Fruit fly (Drosophila melanogaster) whole organism, embryonic: ENCODE measurements around the gene CG12594.

ENCODE experiments used
- Atf3 ChIP-seq: fragments of 200-800 bp; sonication (Bioruptor generic); optimal IDR thresholded peaks from 3 replicates; lab custom pipeline; 2016; ENCODE audit warnings: missing biosample characterization, missing genetic modification characterization
- CG10654 ChIP-seq: fragments of 200-800 bp; sonication (Bioruptor generic); optimal IDR thresholded peaks from 2 replicates; lab custom pipeline; 2016; ENCODE audit warnings: missing biosample characterization, missing genetic modification characterization
- CG11085 ChIP-seq: fragments of 200-800 bp; sonication (Bioruptor generic); IDR thresholded peaks from 2 replicates; pipeline ENCODE4 v1.3.6; 2022; ENCODE audit warnings: missing biosample characterization, missing genetic modification characterization
- CG13624 ChIP-seq: fragments of 200-800 bp; sonication (Bioruptor generic); optimal IDR thresholded peaks from 2 replicates; lab custom pipeline; 2016; ENCODE audit warnings: missing biosample characterization, missing genetic modification characterization
- CG13894 ChIP-seq: fragments of 200-800 bp; sonication (Bioruptor generic); optimal IDR thresholded peaks from 3 replicates; lab custom pipeline; 2018; ENCODE audit warnings: missing biosample characterization, mild to moderate bottlenecking, missing genetic modification characterization, moderate library complexity
- CG14965 ChIP-seq: fragments of 200-800 bp; sonication (Bioruptor generic); optimal IDR thresholded peaks from 2 replicates; lab custom pipeline; 2016; ENCODE audit warnings: missing biosample characterization, missing genetic modification characterization, borderline replicate concordance
- CG15269 ChIP-seq: fragments of 200-800 bp; sonication (Bioruptor generic); optimal IDR thresholded peaks from 2 replicates; lab custom pipeline; 2018; ENCODE audit warnings: missing biosample characterization, mild to moderate bottlenecking, missing genetic modification characterization, moderate library complexity
- CG2120 ChIP-seq: fragments of 200-800 bp; sonication (Bioruptor generic); optimal IDR thresholded peaks from 3 replicates; lab custom pipeline; 2016; ENCODE audit warnings: missing biosample characterization, missing genetic modification characterization
- CG3281 ChIP-seq: fragments of 200-800 bp; sonication (Bioruptor generic); optimal IDR thresholded peaks from 3 replicates; lab custom pipeline; 2017; ENCODE audit warnings: missing biosample characterization, mild to moderate bottlenecking, missing genetic modification characterization
- CG4854 ChIP-seq: fragments of 200-800 bp; sonication (Bioruptor generic); optimal IDR thresholded peaks from 2 replicates; lab custom pipeline; 2016; ENCODE audit warnings: missing biosample characterization, missing genetic modification characterization, inconsistent platforms
- CG5180 ChIP-seq: fragments of 200-800 bp; sonication (Bioruptor generic); optimal IDR thresholded peaks from 3 replicates; lab custom pipeline; 2017; ENCODE audit warnings: missing biosample characterization, missing genetic modification characterization, mild to moderate bottlenecking, moderate library complexity, missing genetic modification reagents
- CG6254 ChIP-seq: fragments of 200-800 bp; sonication (Bioruptor generic); optimal IDR thresholded peaks from 3 replicates; lab custom pipeline; 2017; ENCODE audit warnings: mild to moderate bottlenecking, missing biosample characterization, missing genetic modification reagents, missing genetic modification characterization
- CG6813 ChIP-seq: fragments of 200-800 bp; sonication (Bioruptor generic); optimal IDR thresholded peaks from 2 replicates; lab custom pipeline; 2017; ENCODE audit warnings: missing biosample characterization, missing genetic modification characterization, mild to moderate bottlenecking, moderate library complexity, missing genetic modification reagents
- CG7271 ChIP-seq: fragments of 200-800 bp; sonication (Bioruptor generic); optimal IDR thresholded peaks from 2 replicates; lab custom pipeline; 2018; ENCODE audit warnings: missing biosample characterization, mild to moderate bottlenecking, missing genetic modification characterization, moderate library complexity
- CG8089 ChIP-seq: fragments of 200-800 bp; sonication (Bioruptor generic); optimal IDR thresholded peaks from 3 replicates; lab custom pipeline; 2016; ENCODE audit warnings: missing biosample characterization, missing genetic modification characterization
- CG8281 ChIP-seq: fragments of 200-800 bp; sonication (Bioruptor generic); optimal IDR thresholded peaks from 2 replicates; lab custom pipeline; 2018; ENCODE audit warnings: missing biosample characterization, mild to moderate bottlenecking, missing genetic modification characterization, moderate library complexity
- CG8924 ChIP-seq: fragments of 200-800 bp; optimal IDR thresholded peaks from 3 replicates; lab custom pipeline; 2019; ENCODE audit warnings: missing biosample characterization, mild to moderate bottlenecking, missing genetic modification characterization, moderate library complexity
- CG9437 ChIP-seq: fragments of 200-800 bp; sonication (Bioruptor generic); optimal IDR thresholded peaks from 2 replicates; lab custom pipeline; 2018; ENCODE audit warnings: missing biosample characterization, mild to moderate bottlenecking, missing genetic modification characterization
- CG9817 ChIP-seq: fragments of 200-800 bp; sonication (Bioruptor generic); optimal IDR thresholded peaks from 2 replicates; lab custom pipeline; 2018; ENCODE audit warnings: missing biosample characterization, mild to moderate bottlenecking, missing genetic modification characterization, moderate library complexity
- Dek ChIP-seq: fragments of 200-800 bp; sonication (Bioruptor generic); optimal IDR thresholded peaks from 3 replicates; lab custom pipeline; 2019; ENCODE audit warnings: missing biosample characterization, mild to moderate bottlenecking, missing genetic modification characterization, moderate library complexity
- Dll ChIP-seq: fragments of 200-800 bp; sonication (Bioruptor generic); IDR thresholded peaks from 4 replicates; pipeline ENCODE4 v1.3.6; 2022; ENCODE audit warnings: missing biosample characterization, missing genetic modification characterization; ENCODE audit not compliant: partially characterized antibody
- Doc2 ChIP-seq: fragments of 200-800 bp; sonication (Bioruptor generic); IDR thresholded peaks from 2 replicates; pipeline ENCODE4 v1.3.6; 2022; ENCODE audit warnings: missing biosample characterization, missing genetic modification characterization
- Elba2 ChIP-seq: fragments of 200-800 bp; sonication (Bioruptor generic); optimal IDR thresholded peaks from 3 replicates; lab custom pipeline; 2016; ENCODE audit warnings: missing biosample characterization, missing genetic modification characterization
- HLH54F ChIP-seq: fragments of 200-800 bp; sonication (Bioruptor generic); optimal IDR thresholded peaks from 3 replicates; lab custom pipeline; 2016; ENCODE audit warnings: missing biosample characterization, missing genetic modification characterization
- Hey ChIP-seq: fragments of 200-800 bp; sonication (Bioruptor generic); optimal IDR thresholded peaks from 3 replicates; lab custom pipeline; 2018; ENCODE audit warnings: missing biosample characterization, mild to moderate bottlenecking, missing genetic modification characterization
- Lhr ChIP-seq: fragments of 200-800 bp; sonication (Bioruptor generic); optimal IDR thresholded peaks from 3 replicates; lab custom pipeline; 2017; ENCODE audit warnings: mild to moderate bottlenecking, missing biosample characterization, missing genetic modification reagents, missing genetic modification characterization
- NFAT ChIP-seq: fragments of 200-800 bp; sonication (Bioruptor generic); IDR thresholded peaks from 2 replicates; pipeline ENCODE4 v1.3.6; 2022; ENCODE audit warnings: missing biosample characterization, missing genetic modification characterization
- Oli ChIP-seq: fragments of 200-800 bp; sonication (Bioruptor generic); optimal IDR thresholded peaks from 2 replicates; lab custom pipeline; 2018; ENCODE audit warnings: missing biosample characterization, mild to moderate bottlenecking, missing genetic modification characterization, moderate library complexity
- Ravus ChIP-seq: fragments of 200-800 bp; sonication (Bioruptor generic); IDR thresholded peaks from 2 replicates; pipeline ENCODE4 v1.3.6; 2022; ENCODE audit warnings: missing biosample characterization, missing genetic modification characterization
- Rx ChIP-seq: fragments of 200-800 bp; sonication (Bioruptor generic); IDR thresholded peaks from 2 replicates; pipeline ENCODE4 v1.3.6; 2022; ENCODE audit warnings: missing biosample characterization, missing genetic modification characterization
- Sox100B ChIP-seq: fragments of 200-800 bp; sonication (Bioruptor generic); optimal IDR thresholded peaks from 3 replicates; lab custom pipeline; 2018; ENCODE audit warnings: missing biosample characterization, mild to moderate bottlenecking, missing genetic modification characterization
- Spps ChIP-seq: fragments of 200-800 bp; sonication (Bioruptor generic); optimal IDR thresholded peaks from 2 replicates; lab custom pipeline; 2018; ENCODE audit warnings: missing biosample characterization, mild to moderate bottlenecking, missing genetic modification characterization
- Vsx1 ChIP-seq: fragments of 200-800 bp; sonication (Bioruptor generic); optimal IDR thresholded peaks from 2 replicates; lab custom pipeline; 2017; ENCODE audit warnings: missing biosample characterization, mild to moderate bottlenecking, missing genetic modification characterization, missing genetic modification reagents
- ash1 ChIP-seq: fragments of 200-800 bp; sonication (Bioruptor generic); optimal IDR thresholded peaks from 2 replicates; lab custom pipeline; 2018; ENCODE audit warnings: missing biosample characterization, mild to moderate bottlenecking, missing genetic modification characterization
- ato ChIP-seq: fragments of 200-800 bp; sonication (Bioruptor generic); IDR thresholded peaks from 2 replicates; pipeline ENCODE4 v1.3.6; 2022; ENCODE audit warnings: missing biosample characterization, missing genetic modification characterization; ENCODE audit not compliant: partially characterized antibody
- br ChIP-seq: fragments of >200 bp; optimal IDR thresholded peaks from 2 replicates; lab custom pipeline; 2017
- cg ChIP-seq: fragments of 200-800 bp; sonication (Bioruptor generic); optimal IDR thresholded peaks from 3 replicates; lab custom pipeline; 2019; ENCODE audit warnings: missing biosample characterization, mild to moderate bottlenecking, missing genetic modification characterization, moderate library complexity
- corto ChIP-seq: fragments of 200-800 bp; sonication (Bioruptor generic); optimal IDR thresholded peaks from 2 replicates; lab custom pipeline; 2016; ENCODE audit warnings: missing biosample characterization, mild to moderate bottlenecking, missing genetic modification characterization, moderate library complexity
- cwo ChIP-seq: fragments of 200-800 bp; sonication (Bioruptor generic); optimal IDR thresholded peaks from 3 replicates; lab custom pipeline; 2017; ENCODE audit warnings: missing biosample characterization, missing genetic modification characterization, mild to moderate bottlenecking, moderate library complexity, missing genetic modification reagents
- emc ChIP-seq: fragments of 200-800 bp; sonication (Bioruptor generic); optimal IDR thresholded peaks from 2 replicates; lab custom pipeline; 2016; ENCODE audit warnings: missing biosample characterization, missing genetic modification characterization
- hbn ChIP-seq: fragments of 200-800 bp; sonication (Bioruptor generic); IDR thresholded peaks from 2 replicates; pipeline ENCODE4 v1.3.6; 2022; ENCODE audit warnings: missing biosample characterization, missing genetic modification characterization; ENCODE audit not compliant: partially characterized antibody
- inv ChIP-seq: fragments of 200-800 bp; sonication (Bioruptor generic); IDR thresholded peaks from 2 replicates; pipeline ENCODE4 v1.3.6; 2022; ENCODE audit warnings: missing biosample characterization, missing genetic modification characterization; ENCODE audit not compliant: partially characterized antibody
- knrl ChIP-seq: fragments of 200-800 bp; sonication (Bioruptor generic); IDR thresholded peaks from 3 replicates; pipeline ENCODE4 v1.3.6; 2022; ENCODE audit warnings: missing biosample characterization, missing genetic modification characterization; ENCODE audit not compliant: partially characterized antibody
- mirr ChIP-seq: fragments of 200-800 bp; sonication (Bioruptor generic); optimal IDR thresholded peaks from 3 replicates; lab custom pipeline; 2018; ENCODE audit warnings: missing biosample characterization, mild to moderate bottlenecking, missing genetic modification characterization
- peb ChIP-seq: fragments of 200-800 bp; sonication (Bioruptor generic); IDR thresholded peaks from 2 replicates; pipeline ENCODE4 v1.3.6; 2022; ENCODE audit warnings: missing biosample characterization, missing genetic modification characterization
- row ChIP-seq: fragments of 200-800 bp; sonication (Bioruptor generic); IDR thresholded peaks from 3 replicates; pipeline ENCODE4 v1.3.6; 2022; ENCODE audit warnings: missing biosample characterization, missing genetic modification characterization
- so ChIP-seq: fragments of 200-800 bp; sonication (Bioruptor generic); IDR thresholded peaks from 3 replicates; pipeline ENCODE4 v1.3.6; 2022; ENCODE audit warnings: missing biosample characterization, missing genetic modification characterization
- unc-4 ChIP-seq: fragments of 200-800 bp; sonication (Bioruptor generic); IDR thresholded peaks from 2 replicates; pipeline ENCODE4 v1.3.6; 2022; ENCODE audit warnings: missing biosample characterization, missing genetic modification characterization; ENCODE audit not compliant: partially characterized antibody

The CG12594 gene

dm6 chr3R:11696209-11696608, 25.3 kb upstream of the CG12594 start, which contains the start of gene CG14717:
CG14717 (plus strand) TSS chr3R:11696509.
- TF ChIP-seq Dek (tag; lab: Kevin White, UChicago) (no peak), CG10654 (no peak), CG9437 (GFP tag; lab: Kevin White, UChicago) (no peak), Doc2 (GFP tag; lab: Robert Waterston, UW) (no peak), CG8924 (tag; lab: Kevin White, UChicago) (no peak), Elba2 (no peak), CG7271 (tag; lab: Kevin White, UChicago) (no peak), Spps (tag; lab: Kevin White, UChicago) (no peak), ash1 (GFP tag; lab: Kevin White, UChicago) (no peak), emc (no peak), CG5180 (GFP tag; lab: Kevin White, UChicago) (no peak), Lhr (GFP tag; lab: Kevin White, UChicago) (no peak), NFAT (GFP tag; lab: Robert Waterston, UW) (no peak), CG8089 (GFP tag; lab: Kevin White, UChicago) (no peak), CG13894 (no peak), CG13624 (GFP tag; lab: Kevin White, UChicago) (no peak), mirr (GFP tag; lab: Kevin White, UChicago) (no peak), CG3281 (no peak), row (GFP tag; lab: Robert Waterston, UW) (no peak)

dm6 chr3R:11700314-11700713, 21.2 kb upstream of the CG12594 start, which contains the start of gene CG14718:
CG14718 (plus strand) TSS chr3R:11700614.
- TF ChIP-seq CG2120 (GFP tag; lab: Kevin White, UChicago), result no peak
- no peak for TF ChIP-seq Oli (tag; lab: Kevin White, UChicago)
- no peak for TF ChIP-seq unc-4
- no peak for TF ChIP-seq peb (GFP tag; lab: Robert Waterston, UW)
- TF ChIP-seq cg (GFP tag; lab: Kevin White, UChicago), result no peak
- no peak for TF ChIP-seq Sox100B (GFP tag; lab: Kevin White, UChicago)
- no peak for TF ChIP-seq CG14965 (GFP tag; lab: Kevin White, UChicago)
- TF ChIP-seq ato (GFP tag; lab: Robert Waterston, UW), result no peak
- TF ChIP-seq Atf3, result no peak
- no peak for TF ChIP-seq cwo (GFP tag; lab: Kevin White, UChicago)
- no peak for TF ChIP-seq so (GFP tag; lab: Robert Waterston, UW)
- no peak for TF ChIP-seq CG15269 (tag; lab: Kevin White, UChicago)

dm6 chr3R:11703730-11704129, 17.8 kb upstream of the CG12594 start, which contains the start of gene I-t:
I-t (plus strand) TSS chr3R:11704030.
- no peak for TF ChIP-seq Dll (GFP tag; lab: Robert Waterston, UW)
- TF ChIP-seq Ravus, result no peak
- no peak for TF ChIP-seq CG11085 (GFP tag; lab: Robert Waterston, UW)
- TF ChIP-seq CG8281 (tag; lab: Kevin White, UChicago), result no peak
- no peak for TF ChIP-seq br (lab: Kevin White, UChicago)
- no peak for TF ChIP-seq Spps (tag; lab: Kevin White, UChicago)
- no peak for TF ChIP-seq hbn (GFP tag; lab: Robert Waterston, UW)
- TF ChIP-seq knrl (GFP tag; lab: Robert Waterston, UW), result no peak
- no peak for TF ChIP-seq Vsx1 (GFP tag; lab: Kevin White, UChicago)
- no peak for TF ChIP-seq Hey (tag; lab: Kevin White, UChicago)
- no peak for TF ChIP-seq CG6254 (GFP tag; lab: Kevin White, UChicago)
- TF ChIP-seq CG9817 (tag; lab: Kevin White, UChicago), result no peak
- TF ChIP-seq inv (GFP tag; lab: Robert Waterston, UW), result no peak
- no peak for TF ChIP-seq corto (GFP tag; lab: Kevin White, UChicago)
- TF ChIP-seq Rx (GFP tag; lab: Robert Waterston, UW), result no peak
- no peak for TF ChIP-seq CG4854 (GFP tag; lab: Kevin White, UChicago)
- no peak for TF ChIP-seq CG6813 (GFP tag; lab: Kevin White, UChicago)
- no peak for TF ChIP-seq HLH54F (GFP tag; lab: Kevin White, UChicago)
